Worm (Caenorhabditis elegans): ENCODE data around the gene F47C12.13.
A peak's percentile ranks its signal among the peaks of the same experiment; 100 is the strongest.

F47C12.13 gene

DNA sequence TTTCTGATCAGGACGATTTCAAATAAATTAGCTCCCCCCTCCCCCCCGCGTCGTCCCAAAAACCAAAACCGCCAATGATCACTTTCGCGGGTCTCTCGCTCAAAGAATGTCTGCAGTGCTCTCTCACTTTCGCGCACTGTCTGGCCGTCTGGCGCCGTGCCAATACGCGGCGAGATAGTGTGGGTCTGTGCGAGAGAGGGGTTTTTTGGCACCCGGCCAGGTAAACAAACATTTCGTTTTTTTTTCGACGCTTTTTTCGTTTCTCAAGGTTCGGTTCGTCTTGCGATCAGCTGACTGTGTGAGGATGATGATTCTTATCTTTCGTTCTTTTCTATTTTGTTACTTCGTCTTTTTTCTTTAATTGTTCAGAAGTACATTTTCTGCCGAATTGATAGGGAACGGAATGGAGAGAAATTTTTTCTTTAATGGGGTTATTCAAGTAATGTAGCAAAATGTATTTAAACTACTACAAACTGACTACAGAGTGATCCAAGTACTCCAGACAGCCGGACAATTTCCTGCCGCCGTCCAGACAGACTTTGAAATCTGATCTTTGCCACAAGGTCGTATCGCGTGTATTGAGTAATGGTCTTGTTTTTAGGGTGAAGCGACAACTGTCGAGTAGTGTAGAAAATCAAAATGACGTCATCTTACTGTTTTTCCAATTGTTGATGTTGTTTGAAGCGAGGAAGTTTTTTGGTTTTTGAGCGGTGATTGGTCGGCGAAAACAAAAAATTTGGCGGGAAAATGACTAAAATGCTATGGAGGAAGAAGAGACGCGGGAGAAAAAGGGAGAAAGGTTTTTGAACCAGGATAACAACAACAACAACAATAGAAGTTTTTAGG is 30.2 kb upstream of the F47C12.13 start (continued):
- TF ChIP-seq aha-1 (tag; optimal IDR thresholded peaks at IDR 0.05) (peak; percentile 7), tbx-2 (tag; optimal IDR thresholded peaks at IDR 0.05) (peak; percentile 82), skn-1 (tag; optimal IDR thresholded peaks at IDR 0.05) (peak; percentile 83), ceh-90 (tag; optimal IDR thresholded peaks at IDR 0.05) (no peak), tlp-1 (tag; optimal IDR thresholded peaks at IDR 0.05) (no peak), dsc-1 (tag; optimal IDR thresholded peaks at IDR 0.05) (peak; percentile 52), lin-39 (tag; optimal IDR thresholded peaks at IDR 0.05) (peak; percentile 29), nhr-47 (tag; optimal IDR thresholded peaks at IDR 0.05) (peak; percentile 77), mab-9 (GFP tag; IDR thresholded peaks at IDR 0.05) (no peak), sox-4 (tag; optimal IDR thresholded peaks at IDR 0.05) (no peak), blmp-1 (tag; optimal IDR thresholded peaks at IDR 0.05) (peak; percentile 82), C16A3.4 (tag; optimal IDR thresholded peaks at IDR 0.05) (peak; percentile 75), elt-2 (tag; optimal IDR thresholded peaks at IDR 0.05) (peak; percentile 67), F16B12.6 (tag; optimal IDR thresholded peaks at IDR 0.05) (no peak), nhr-76 (tag; optimal IDR thresholded peaks at IDR 0.05) (no peak), pax-3 (tag; optimal IDR thresholded peaks at IDR 0.05) (peak; percentile 65), alr-1 (tag; optimal IDR thresholded peaks at IDR 0.05; ENCODE audit: borderline replicate concordance) (no peak), fkh-10 (GFP tag; optimal IDR thresholded peaks at IDR 0.05) (peak; percentile 22), nhr-28 (tag; optimal IDR thresholded peaks at IDR 0.05) (no peak), ets-5 (GFP tag; IDR thresholded peaks at IDR 0.05) (no peak), ces-1 (GFP tag; optimal IDR thresholded peaks at IDR 0.05) (no peak), jun-1 (tag; optimal IDR thresholded peaks at IDR 0.05) (peak; percentile 73), nhr-84 (tag; optimal IDR thresholded peaks at IDR 0.05) (no peak), zip-4 (GFP tag; optimal IDR thresholded peaks at IDR 0.05) (no peak), lin-13 (GFP tag; optimal IDR thresholded peaks at IDR 0.05) (peak; percentile 76), fkh-4 (tag; optimal IDR thresholded peaks at IDR 0.05; ENCODE audit: borderline replicate concordance) (no peak), nhr-85 (tag) (peak; percentile 96), zag-1 (tag; optimal IDR thresholded peaks at IDR 0.05) (no peak), ama-1 (optimal IDR thresholded peaks at IDR 0.05) (no peak), lin-15B (tag; optimal IDR thresholded peaks at IDR 0.05) (no peak), ztf-4 (tag; optimal IDR thresholded peaks at IDR 0.05) (peak; percentile 0), isw-1 (GFP tag; IDR thresholded peaks at IDR 0.05) (0 out of 2 replicates have a peak, but pooled peaks have one; percentile 5), unc-62 (GFP tag; optimal IDR thresholded peaks at IDR 0.05) (no peak), C04F5.9 (tag; optimal IDR thresholded peaks at IDR 0.05) (no peak), swsn-7 (tag; optimal IDR thresholded peaks at IDR 0.05) (peak; percentile 67)

DNA sequence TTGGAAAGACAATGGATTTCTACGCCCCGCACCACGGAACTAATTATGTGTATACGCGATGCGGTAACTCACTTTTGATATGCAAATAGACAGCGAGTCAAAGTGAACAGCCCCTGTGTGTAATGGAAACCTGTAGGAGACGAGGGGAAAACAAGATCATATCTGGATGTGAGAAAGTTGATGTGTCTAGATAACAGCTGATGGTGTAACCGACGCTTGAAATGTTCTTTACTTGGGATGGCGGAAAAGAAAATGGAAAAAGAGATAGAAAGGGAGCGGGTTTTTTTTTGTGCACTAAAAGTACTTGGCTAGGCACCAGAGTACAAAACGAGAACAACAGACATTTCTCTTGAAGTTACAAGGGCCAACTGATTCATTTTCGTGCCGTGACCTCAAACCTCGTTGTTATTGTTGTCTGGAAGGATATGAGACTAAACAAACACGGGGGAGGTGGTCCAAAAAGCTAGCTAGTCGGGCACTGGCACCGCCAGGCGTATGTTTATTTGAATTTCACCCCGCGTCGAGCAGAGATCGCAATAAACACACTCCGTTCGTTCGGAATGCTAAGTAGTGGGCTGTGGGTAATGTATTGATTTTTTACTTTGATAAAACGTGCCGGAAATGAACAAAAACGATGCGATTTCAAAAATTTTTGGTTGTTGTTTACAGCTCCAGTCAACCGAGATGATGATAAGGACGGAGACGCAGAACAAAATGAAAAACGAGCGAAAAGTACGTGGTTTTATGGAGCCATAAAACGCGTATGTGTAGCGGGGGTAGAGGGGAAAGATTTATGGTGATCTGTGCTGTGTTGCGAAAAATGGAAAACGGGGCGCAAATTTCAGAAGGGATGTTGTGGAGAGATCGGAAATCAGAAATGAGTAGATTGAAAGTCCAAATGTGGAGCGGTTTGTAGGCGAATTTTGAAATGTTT is 27.9 kb upstream of the F47C12.13 start:
- TF ChIP-seq lin-14 (GFP tag; optimal IDR thresholded peaks at IDR 0.05) (peak; percentile 48), lin-35 (GFP tag; optimal IDR thresholded peaks at IDR 0.05) (peak; percentile 5 to 25), dpl-1 (GFP tag; optimal IDR thresholded peaks at IDR 0.05) (no peak), lin-39 (tag; optimal IDR thresholded peaks at IDR 0.05) (no peak), snu-23 (GFP tag; optimal IDR thresholded peaks at IDR 0.05) (peak; percentile 23), zag-1 (tag; optimal IDR thresholded peaks at IDR 0.05) (no peak), hlh-4 (tag; optimal IDR thresholded peaks at IDR 0.05) (no peak), nhr-85 (tag) (peak; percentile 64), sptf-1 (tag; optimal IDR thresholded peaks at IDR 0.05) (no peak), swsn-7 (tag; optimal IDR thresholded peaks at IDR 0.05) (no peak), elt-3 (tag; optimal IDR thresholded peaks at IDR 0.05) (peak in 3 of 6 experiments; percentile 9 to 34 (median 15)), lsy-2 (tag; optimal IDR thresholded peaks at IDR 0.05) (peak in 1 of 2 experiments; percentile 26), mdl-1 (tag; optimal IDR thresholded peaks at IDR 0.05) (peak in 1 of 2 experiments; percentile 10), Y116A8C.19 (tag; optimal IDR thresholded peaks at IDR 0.05; ENCODE audit: borderline replicate concordance) (no peak), lir-3 (tag; optimal IDR thresholded peaks at IDR 0.05; ENCODE audit: poor library complexity) (no peak), nhr-71 (tag; optimal IDR thresholded peaks at IDR 0.05) (peak; percentile 31), tlp-1 (tag; optimal IDR thresholded peaks at IDR 0.05) (no peak), pax-3 (tag; optimal IDR thresholded peaks at IDR 0.05) (no peak), tbx-2 (tag; optimal IDR thresholded peaks at IDR 0.05) (no peak), rnt-1 (tag; optimal IDR thresholded peaks at IDR 0.05) (peak; percentile 33), nhr-90 (tag; optimal IDR thresholded peaks at IDR 0.05; ENCODE audit: poor library complexity) (no peak), blmp-1 (tag; optimal IDR thresholded peaks at IDR 0.05) (peak; percentile 52)

All from whole organism, L1 larva.